Worm (Caenorhabditis elegans): ENCODE data around the gene irld-67.

irld-67 gene

DNA sequence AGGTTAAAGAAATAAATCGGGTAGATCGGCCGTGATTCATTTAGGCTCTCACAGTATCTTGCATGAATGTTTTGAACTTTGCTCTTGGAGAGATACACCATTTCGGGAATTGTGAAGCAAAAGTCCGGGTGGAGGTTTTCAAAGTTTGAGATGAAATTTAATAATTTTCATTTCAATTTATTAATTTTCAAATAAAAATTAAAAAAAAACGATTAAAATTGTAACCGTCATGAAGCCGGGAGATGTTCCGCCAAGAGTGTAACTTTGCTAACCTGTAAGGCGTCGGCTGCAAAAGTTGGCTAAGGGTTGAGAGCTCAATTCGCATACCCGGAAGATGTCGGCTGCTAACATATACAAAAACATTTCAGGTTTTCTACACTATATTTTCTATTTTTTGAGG lies at the start of gene irld-67:
Gene irld-67 (minus strand): TSS at position 101 of the 400 bp plus-strand sequence.
- TF ChIP-seq ztf-11 (tag; optimal IDR thresholded peaks at IDR 0.05) (no peak), unc-62 (GFP tag; optimal IDR thresholded peaks at IDR 0.05) (no peak), nhr-6 (tag; optimal IDR thresholded peaks at IDR 0.05) (no peak), zag-1 (tag; optimal IDR thresholded peaks at IDR 0.05) (no peak)

DNA sequence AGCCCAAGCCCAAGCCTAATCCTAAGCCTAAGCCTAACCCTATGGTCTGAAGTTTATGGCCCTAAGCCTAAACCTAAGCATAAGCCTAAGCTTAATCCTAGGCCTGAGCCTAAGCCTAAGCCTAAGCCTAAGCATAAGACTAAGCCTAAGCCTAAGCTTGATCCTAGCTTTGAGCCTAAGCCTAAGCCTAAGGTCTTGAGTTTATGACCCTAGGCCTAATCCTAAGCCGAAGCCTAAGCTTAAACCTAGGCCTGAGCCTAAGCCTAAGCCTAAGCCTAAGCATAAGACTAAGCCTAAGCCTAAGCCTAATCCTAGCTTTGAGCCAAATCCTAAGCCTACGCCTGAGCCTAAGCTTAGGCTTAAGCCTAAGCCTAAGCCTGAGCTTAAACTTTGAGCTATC lies 44.8 kb upstream of the irld-67 start:
- TF ChIP-seq nhr-12 (tag; optimal IDR thresholded peaks at IDR 0.05) (no peak), nhr-77 (tag; optimal IDR thresholded peaks at IDR 0.05) (no peak), R02D3.7 (tag; optimal IDR thresholded peaks at IDR 0.05) (no peak), ztf-1 (GFP tag; conservative IDR thresholded peaks at IDR 0.05) (no peak), sma-3 (GFP tag; optimal IDR thresholded peaks at IDR 0.05) (no peak), alr-1 (tag; optimal IDR thresholded peaks at IDR 0.05) (no peak), mdl-1 (tag; optimal IDR thresholded peaks at IDR 0.05) (no peak), zag-1 (tag; optimal IDR thresholded peaks at IDR 0.05) (no peak), snpc-4 (tag; optimal IDR thresholded peaks at IDR 0.05) (no peak), blmp-1 (tag; optimal IDR thresholded peaks at IDR 0.05; ENCODE audit: insufficient read depth) (no peak), Y55F3AM.14 (GFP tag; optimal IDR thresholded peaks at IDR 0.05) (no peak), crh-2 (tag; optimal IDR thresholded peaks at IDR 0.05) (no peak), nhr-25 (tag; optimal IDR thresholded peaks at IDR 0.05) (no peak)

DNA sequence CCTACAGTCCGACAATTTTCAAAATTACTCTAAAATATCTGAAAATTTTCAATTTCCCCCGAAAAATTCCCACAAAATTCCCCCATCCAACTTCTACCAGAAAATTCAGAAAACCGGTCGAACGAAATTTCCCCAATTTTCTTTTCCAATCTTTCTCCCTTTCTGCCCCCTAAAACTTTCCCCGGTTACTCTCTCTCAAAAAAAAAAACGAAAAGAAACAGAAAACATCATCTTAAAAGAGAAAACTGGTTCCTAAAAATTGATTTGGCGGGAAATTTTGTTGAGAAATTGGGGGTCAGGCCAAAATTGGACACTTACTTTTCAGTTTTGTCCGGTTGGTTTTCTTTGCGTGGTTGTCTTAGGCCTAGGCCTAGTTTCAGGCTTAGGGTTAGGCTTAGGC lies 43.4 kb upstream of the irld-67 start:
- no peak for TF ChIP-seq zag-1 (tag; optimal IDR thresholded peaks at IDR 0.05)
- TF ChIP-seq blmp-1 (tag; optimal IDR thresholded peaks at IDR 0.05; ENCODE audit: insufficient read depth) = peak; percentile 75

DNA sequence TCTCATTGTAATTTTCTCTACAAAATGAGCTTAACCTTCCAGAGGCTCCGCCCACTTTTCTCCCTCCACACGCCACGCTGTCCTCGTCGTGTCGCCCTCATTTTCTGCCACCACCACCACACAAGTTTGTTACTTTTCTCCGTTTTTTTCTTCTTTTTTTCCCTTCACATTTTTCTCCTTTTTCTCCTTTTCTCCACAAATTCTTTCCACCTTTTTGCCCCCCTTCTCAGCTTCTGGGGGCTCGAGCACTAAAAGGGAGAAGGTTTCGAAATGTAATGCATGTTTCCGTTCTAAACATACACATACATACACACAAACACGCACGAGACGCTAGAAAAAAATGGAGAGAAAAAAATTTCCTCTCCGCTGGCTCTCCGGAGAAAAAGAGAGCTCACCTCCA lies 42.3 kb upstream of the irld-67 start, which contains the start of gene nhr-88:
Gene nhr-88 (plus strand): TSS at position 43 of the 400 bp plus-strand sequence.
- no peak for TF ChIP-seq fos-1 (tag; optimal IDR thresholded peaks at IDR 0.05)
- TF ChIP-seq egl-27 (tag; optimal IDR thresholded peaks at IDR 0.05) = peak; percentile 11
- no peak for TF ChIP-seq nhr-11 (tag; optimal IDR thresholded peaks at IDR 0.05)
- no peak for TF ChIP-seq snpc-4 (tag; optimal IDR thresholded peaks at IDR 0.05)
- TF ChIP-seq ama-1 (optimal IDR thresholded peaks at IDR 0.05) = peak; percentile 72
- TF ChIP-seq dmd-4 (tag; optimal IDR thresholded peaks at IDR 0.05) = no peak
- TF ChIP-seq F13H6.1 (tag; optimal IDR thresholded peaks at IDR 0.05) = peak; percentile 11
- TF ChIP-seq ztf-1 (GFP tag; conservative IDR thresholded peaks at IDR 0.05) = no peak
- TF ChIP-seq nhr-23 (tag; optimal IDR thresholded peaks at IDR 0.05) = no peak
- TF ChIP-seq unc-55 (GFP tag; optimal IDR thresholded peaks at IDR 0.05) = peak; percentile 36
- TF ChIP-seq sma-9 (GFP tag; optimal IDR thresholded peaks at IDR 0.05) = peak; percentile 31
- no peak for TF ChIP-seq sma-9 (tag; optimal IDR thresholded peaks at IDR 0.05)
- TF ChIP-seq blmp-1 (tag; optimal IDR thresholded peaks at IDR 0.05; ENCODE audit: insufficient read depth) = no peak
- peak; percentile 4 for TF ChIP-seq C34F6.9 (tag; optimal IDR thresholded peaks at IDR 0.05)
- TF ChIP-seq ceh-16 (tag; optimal IDR thresholded peaks at IDR 0.05) = no peak
- TF ChIP-seq nhr-129 (tag; optimal IDR thresholded peaks at IDR 0.05) = peak; percentile 19
- no peak for TF ChIP-seq nhr-25 (tag; optimal IDR thresholded peaks at IDR 0.05)
- TF ChIP-seq Y55F3AM.14 (GFP tag; optimal IDR thresholded peaks at IDR 0.05) = peak; percentile 13
- TF ChIP-seq sma-3 (GFP tag; optimal IDR thresholded peaks at IDR 0.05) = no peak
- peak; percentile 27 for TF ChIP-seq crh-2 (tag; optimal IDR thresholded peaks at IDR 0.05)
- TF ChIP-seq R02D3.7 (tag; optimal IDR thresholded peaks at IDR 0.05) = no peak
- TF ChIP-seq mab-5 (tag; optimal IDR thresholded peaks at IDR 0.05) = no peak
- TF ChIP-seq lin-11 (tag; optimal IDR thresholded peaks at IDR 0.05) = peak; percentile 53
- TF ChIP-seq lsy-2 (tag; optimal IDR thresholded peaks at IDR 0.05) = peak in 1 of 2 experiments; percentile 37
- TF ChIP-seq mdl-1 (tag; optimal IDR thresholded peaks at IDR 0.05) = peak in 1 of 2 experiments; percentile 35
- peak; percentile 56 for TF ChIP-seq zag-1 (tag; optimal IDR thresholded peaks at IDR 0.05)

DNA sequence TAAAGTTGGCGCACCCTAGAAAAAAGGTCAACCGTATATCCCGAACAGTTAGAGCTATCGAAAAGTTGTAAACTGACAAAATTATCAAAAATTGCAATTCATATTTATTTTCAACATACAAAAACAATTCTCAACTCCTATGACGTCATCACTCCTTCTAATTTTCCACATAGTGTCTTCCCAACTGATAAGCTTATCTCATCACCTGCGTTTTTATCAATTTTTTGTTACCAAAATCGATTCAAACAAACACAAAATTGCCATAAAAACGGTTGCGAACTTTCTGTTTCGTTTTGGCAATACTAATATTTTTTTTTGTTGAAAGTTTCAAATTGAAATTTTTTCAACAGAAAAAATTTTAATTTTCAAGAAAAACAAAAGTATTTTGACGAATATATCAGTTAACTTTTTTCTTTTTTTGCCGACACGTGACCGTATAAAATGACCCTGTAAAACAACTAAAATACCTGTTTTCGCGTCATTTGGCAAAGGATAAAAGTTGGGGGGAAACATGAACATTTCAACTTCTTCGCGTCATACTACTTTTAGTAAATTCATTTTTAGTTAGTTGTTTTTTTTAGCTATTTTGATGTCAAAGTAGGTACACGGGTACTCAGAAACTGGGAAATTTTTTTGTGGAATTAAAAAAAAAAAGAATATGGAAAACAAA lies 41.4 kb upstream of the irld-67 start:
- TF ChIP-seq nhr-25 (tag; optimal IDR thresholded peaks at IDR 0.05) (peak; percentile 66), egl-27 (tag; optimal IDR thresholded peaks at IDR 0.05) (no peak), lin-39 (tag; optimal IDR thresholded peaks at IDR 0.05) (no peak), nhr-23 (tag; optimal IDR thresholded peaks at IDR 0.05) (no peak), Y55F3AM.14 (GFP tag; optimal IDR thresholded peaks at IDR 0.05) (no peak), nhr-11 (tag; optimal IDR thresholded peaks at IDR 0.05) (no peak), nhr-21 (tag; optimal IDR thresholded peaks at IDR 0.05) (no peak), nhr-129 (tag; optimal IDR thresholded peaks at IDR 0.05) (no peak), mbf-1 (tag; optimal IDR thresholded peaks at IDR 0.05) (no peak), ceh-82 (tag; optimal IDR thresholded peaks at IDR 0.05) (no peak), sma-3 (GFP tag; optimal IDR thresholded peaks at IDR 0.05) (no peak), crh-2 (tag; optimal IDR thresholded peaks at IDR 0.05) (peak; percentile 68), lin-11 (tag; optimal IDR thresholded peaks at IDR 0.05) (no peak), lsy-2 (tag; optimal IDR thresholded peaks at IDR 0.05) (peak in 1 of 2 experiments; percentile 24), F13H6.1 (tag; optimal IDR thresholded peaks at IDR 0.05) (no peak), sma-9 (GFP tag; optimal IDR thresholded peaks at IDR 0.05) (peak; percentile 44), sma-9 (tag; optimal IDR thresholded peaks at IDR 0.05) (no peak), mdl-1 (tag; optimal IDR thresholded peaks at IDR 0.05) (peak in 1 of 2 experiments; percentile 3), ztf-1 (GFP tag; conservative IDR thresholded peaks at IDR 0.05) (no peak), nhr-77 (tag; optimal IDR thresholded peaks at IDR 0.05) (no peak), unc-62 (GFP tag; optimal IDR thresholded peaks at IDR 0.05) (no peak), blmp-1 (tag; optimal IDR thresholded peaks at IDR 0.05; ENCODE audit: insufficient read depth) (no peak), C34F6.9 (tag; optimal IDR thresholded peaks at IDR 0.05) (no peak), alr-1 (tag; optimal IDR thresholded peaks at IDR 0.05) (no peak), snpc-4 (tag; optimal IDR thresholded peaks at IDR 0.05) (no peak), mab-5 (tag; optimal IDR thresholded peaks at IDR 0.05) (no peak), ztf-4 (tag; optimal IDR thresholded peaks at IDR 0.05) (no peak), nhr-6 (tag; optimal IDR thresholded peaks at IDR 0.05) (no peak), R02D3.7 (tag; optimal IDR thresholded peaks at IDR 0.05) (no peak), zag-1 (tag; optimal IDR thresholded peaks at IDR 0.05) (no peak), unc-39 (tag; optimal IDR thresholded peaks at IDR 0.05) (no peak), ama-1 (optimal IDR thresholded peaks at IDR 0.05) (no peak), dmd-4 (tag; optimal IDR thresholded peaks at IDR 0.05) (no peak)

All from whole organism, L2 larva.